Worm (Caenorhabditis elegans) whole organism, early embryonic: ENCODE measurements around the gene T05A1.5.

Source experiments
- B0310.2 ChIP-seq: sonication (generic microtip); optimal IDR thresholded peaks from 2 replicates; lab custom pipeline; 2016; ENCODE audit warnings: mild to moderate bottlenecking, missing genetic modification characterization, missing compliant biosample characterization
- F13C5.2 ChIP-seq: sonication (generic microtip); optimal IDR thresholded peaks from 2 replicates; lab custom pipeline; 2017; ENCODE audit warnings: mild to moderate bottlenecking, missing genetic modification characterization, inconsistent platforms, missing compliant biosample characterization
- aly-1 ChIP-seq: sonication (generic microtip); optimal IDR thresholded peaks from 2 replicates; lab custom pipeline; 2016; ENCODE audit warnings: missing genetic modification characterization, missing compliant biosample characterization
- ama-1 ChIP-seq: fragments of 150-350 bp; optimal IDR thresholded peaks from 2 replicates; lab custom pipeline; 2014
- ceh-13 ChIP-seq: fragments of 200-800 bp; sonication (Bioruptor generic); optimal IDR thresholded peaks from 2 replicates; lab custom pipeline; 2018; ENCODE audit warnings: mild to moderate bottlenecking, missing genetic modification characterization, missing compliant biosample characterization
- ceh-36 ChIP-seq: sonication (generic microtip); optimal IDR thresholded peaks from 2 replicates; lab custom pipeline; 2016; ENCODE audit warnings: missing genetic modification characterization, inconsistent platforms, missing compliant biosample characterization
- ets-7 ChIP-seq: sonication (generic microtip); optimal IDR thresholded peaks from 2 replicates; lab custom pipeline; 2016; ENCODE audit warnings: missing genotype, missing genetic modification characterization, missing compliant biosample characterization
- flt-1 ChIP-seq: fragments of 200-800 bp; sonication (Bioruptor generic); IDR thresholded peaks from 2 replicates; pipeline ENCODE4 v1.3.6; 2022; ENCODE audit warnings: missing genetic modification characterization, missing compliant biosample characterization
- hmbx-1 ChIP-seq: sonication (generic microtip); optimal IDR thresholded peaks from 2 replicates; lab custom pipeline; 2016; ENCODE audit warnings: mild to moderate bottlenecking, missing genetic modification characterization, missing compliant biosample characterization
- hmg-4 ChIP-seq: fragments of 200-800 bp; sonication (Bioruptor generic); optimal IDR thresholded peaks from 2 replicates; lab custom pipeline; 2018; ENCODE audit warnings: mild to moderate bottlenecking, missing genetic modification characterization, missing compliant biosample characterization
- hnd-1 ChIP-seq: sonication (generic microtip); optimal IDR thresholded peaks from 2 replicates; lab custom pipeline; 2016; ENCODE audit warnings: missing genetic modification characterization, missing compliant biosample characterization
- pes-1 ChIP-seq: fragments of 200-800 bp; sonication (Bioruptor generic); IDR thresholded peaks from 2 replicates; pipeline ENCODE4 v1.3.6; 2022; ENCODE audit warnings: missing genetic modification reagents, missing genetic modification characterization, missing compliant biosample characterization
- scrt-1 ChIP-seq: fragments of 200-800 bp; sonication (Bioruptor generic); IDR thresholded peaks from 2 replicates; pipeline ENCODE4 v1.3.6; 2022; ENCODE audit warnings: missing genetic modification characterization, missing compliant biosample characterization
- sea-1 ChIP-seq: fragments of 200-800 bp; sonication (Bioruptor generic); conservative IDR thresholded peaks from 2 replicates; pipeline ENCODE4 v1.3.6; 2022; ENCODE audit warnings: missing genetic modification characterization, missing compliant biosample characterization
- tbx-11 ChIP-seq: fragments of 200-800 bp; sonication (Bioruptor generic); IDR thresholded peaks from 2 replicates; pipeline ENCODE4 v1.3.6; 2022; ENCODE audit warnings: missing genetic modification characterization, missing compliant biosample characterization
- tbx-37 ChIP-seq: fragments of 200-800 bp; sonication (Bioruptor generic); conservative IDR thresholded peaks from 2 replicates; pipeline ENCODE4 v1.3.6; 2022; ENCODE audit warnings: missing genetic modification reagents, missing genetic modification characterization, missing compliant biosample characterization
- tra-4 ChIP-seq: sonication (generic microtip); optimal IDR thresholded peaks from 2 replicates; lab custom pipeline; 2017; ENCODE audit warnings: missing genetic modification characterization, missing compliant biosample characterization

T05A1.5 gene

ce11 chrIV:9534342-9534741 lies 11.7 kb upstream of the T05A1.5 start:
- TF ChIP-seq tbx-37 (no peak), hmg-4 (GFP tag; lab: Kevin White, UChicago) (no peak), ets-7 (tag; lab: Kevin White, UChicago) (no peak), tra-4 (tag; lab: Kevin White, UChicago) (no peak), hmbx-1 (no peak), F13C5.2 (tag; lab: Kevin White, UChicago) (no peak), pes-1 (GFP tag; lab: Robert Waterston, UW) (no peak), aly-1 (no peak), ama-1 (lab: Kevin White, UChicago) (no peak), hnd-1 (tag; lab: Kevin White, UChicago) (no peak), sea-1 (GFP tag; lab: Robert Waterston, UW) (no peak), flt-1 (GFP tag; lab: Robert Waterston, UW) (no peak), ceh-13 (GFP tag; lab: Kevin White, UChicago) (no peak), ceh-36 (tag; lab: Kevin White, UChicago) (no peak), B0310.2 (tag; lab: Kevin White, UChicago) (no peak), tbx-11 (GFP tag; lab: Robert Waterston, UW) (no peak)

- TF ChIP-seq scrt-1 (GFP tag; lab: Robert Waterston, UW) = no peak
- TF ChIP-seq hmbx-1 = no peak
- no peak for TF ChIP-seq ceh-13 (GFP tag; lab: Kevin White, UChicago)
- no peak for TF ChIP-seq B0310.2 (tag; lab: Kevin White, UChicago)
- TF ChIP-seq tbx-37 = no peak
- no peak for TF ChIP-seq hmg-4 (GFP tag; lab: Kevin White, UChicago)
- TF ChIP-seq hnd-1 (tag; lab: Kevin White, UChicago) = no peak
- TF ChIP-seq ceh-36 (tag; lab: Kevin White, UChicago) = no peak
Observed at ce11 chrIV:9535105-9535504, 11.0 kb upstream of the T05A1.5 start.

ce11 chrIV:9536124-9536523 lies 10.0 kb upstream of the T05A1.5 start:
- TF ChIP-seq ama-1 (lab: Kevin White, UChicago) = no peak
- no peak for TF ChIP-seq pes-1 (GFP tag; lab: Robert Waterston, UW)
- no peak for TF ChIP-seq hmbx-1
- TF ChIP-seq B0310.2 (tag; lab: Kevin White, UChicago) = no peak
- no peak for TF ChIP-seq ceh-36 (tag; lab: Kevin White, UChicago)
- no peak for TF ChIP-seq aly-1
- TF ChIP-seq hnd-1 (tag; lab: Kevin White, UChicago) = no peak
- TF ChIP-seq F13C5.2 (tag; lab: Kevin White, UChicago) = no peak
- no peak for TF ChIP-seq ceh-13 (GFP tag; lab: Kevin White, UChicago)

- TF ChIP-seq flt-1 (GFP tag; lab: Robert Waterston, UW) = no peak
- no peak for TF ChIP-seq F13C5.2 (tag; lab: Kevin White, UChicago)
- TF ChIP-seq scrt-1 (GFP tag; lab: Robert Waterston, UW) = no peak
- TF ChIP-seq hnd-1 (tag; lab: Kevin White, UChicago) = no peak
- TF ChIP-seq pes-1 (GFP tag; lab: Robert Waterston, UW) = no peak
- no peak for TF ChIP-seq ceh-13 (GFP tag; lab: Kevin White, UChicago)
- TF ChIP-seq aly-1 = no peak
- no peak for TF ChIP-seq sea-1 (GFP tag; lab: Robert Waterston, UW)
- no peak for TF ChIP-seq B0310.2 (tag; lab: Kevin White, UChicago)
- no peak for TF ChIP-seq tra-4 (tag; lab: Kevin White, UChicago)
- no peak for TF ChIP-seq ets-7 (tag; lab: Kevin White, UChicago)
- no peak for TF ChIP-seq hmbx-1
- no peak for TF ChIP-seq tbx-37
- no peak for TF ChIP-seq ama-1 (lab: Kevin White, UChicago)
- no peak for TF ChIP-seq tbx-11 (GFP tag; lab: Robert Waterston, UW)
- no peak for TF ChIP-seq ceh-36 (tag; lab: Kevin White, UChicago)
- no peak for TF ChIP-seq hmg-4 (GFP tag; lab: Kevin White, UChicago)
Observed at ce11 chrIV:9537500-9537899, 8.6 kb upstream of the T05A1.5 start.

ce11 chrIV:9538214-9538613 lies 7.9 kb upstream of the T05A1.5 start:
- TF ChIP-seq ama-1 (lab: Kevin White, UChicago) (no peak), tbx-11 (GFP tag; lab: Robert Waterston, UW) (no peak), flt-1 (GFP tag; lab: Robert Waterston, UW) (no peak)

ce11 chrIV:9540342-9540856 lies 5.7 kb upstream of the T05A1.5 start, which contains the start of gene fbl-1:
Gene fbl-1 (plus strand): TSS chrIV:9540806.
- TF ChIP-seq hmg-4 (GFP tag; lab: Kevin White, UChicago) (no peak), tbx-11 (GFP tag; lab: Robert Waterston, UW) (no peak), F13C5.2 (tag; lab: Kevin White, UChicago) (no peak), flt-1 (GFP tag; lab: Robert Waterston, UW) (no peak), scrt-1 (GFP tag; lab: Robert Waterston, UW) (no peak), ets-7 (tag; lab: Kevin White, UChicago) (no peak), hnd-1 (tag; lab: Kevin White, UChicago) (no peak), tbx-37 (no peak), aly-1 (no peak), sea-1 (GFP tag; lab: Robert Waterston, UW) (no peak), ceh-13 (GFP tag; lab: Kevin White, UChicago) (no peak), ama-1 (lab: Kevin White, UChicago) (no peak)

ce11 chrIV:9563079-9563478 lies 17.0 kb downstream of the T05A1.5 start, which contains the start of gene col-122:
Gene col-122 (plus strand): TSS chrIV:9563379.
- TF ChIP-seq hnd-1 (tag; lab: Kevin White, UChicago) = no peak
- no peak for TF ChIP-seq B0310.2 (tag; lab: Kevin White, UChicago)
- no peak for TF ChIP-seq tra-4 (tag; lab: Kevin White, UChicago)
- TF ChIP-seq hmg-4 (GFP tag; lab: Kevin White, UChicago) = no peak
- TF ChIP-seq ama-1 (lab: Kevin White, UChicago) = no peak
- TF ChIP-seq F13C5.2 (tag; lab: Kevin White, UChicago) = no peak
- no peak for TF ChIP-seq scrt-1 (GFP tag; lab: Robert Waterston, UW)
- TF ChIP-seq pes-1 (GFP tag; lab: Robert Waterston, UW) = no peak
- no peak for TF ChIP-seq ceh-13 (GFP tag; lab: Kevin White, UChicago)
- TF ChIP-seq flt-1 (GFP tag; lab: Robert Waterston, UW) = no peak
- no peak for TF ChIP-seq sea-1 (GFP tag; lab: Robert Waterston, UW)
- no peak for TF ChIP-seq ceh-36 (tag; lab: Kevin White, UChicago)
- TF ChIP-seq ets-7 (tag; lab: Kevin White, UChicago) = no peak
- TF ChIP-seq tbx-37 = no peak
- TF ChIP-seq tbx-11 (GFP tag; lab: Robert Waterston, UW) = no peak
